Worm (Caenorhabditis elegans) whole organism, L4/young adult: ENCODE measurements around the gene srpa-68.

ENCODE experiments used
- W03F9.2 ChIP-seq: fragments of 150-350 bp; optimal IDR thresholded peaks from 2 replicates; lab custom pipeline; 2014; ENCODE audit warnings: missing biosample characterization, missing genetic modification characterization
- him-1 ChIP-seq: sonication (generic microtip); optimal IDR thresholded peaks from 2 replicates; lab custom pipeline; 2016; ENCODE audit warnings: missing genotype, missing genetic modification reagents, missing genetic modification characterization, missing compliant biosample characterization

- no peak for TF ChIP-seq W03F9.2
- TF ChIP-seq him-1, result no peak
Observed at ce11 chrV:12269272-12269767, 22.1 kb downstream of the srpa-68 start, which contains the start of gene twk-24.
